Worm (Caenorhabditis elegans) whole organism, young adult: ENCODE results near the gene C14B9.3.

Source experiments
- madf-10 ChIP-seq: sonication (generic microtip); optimal IDR thresholded peaks from 2 replicates; lab custom pipeline; 2016; ENCODE audit warnings: mild to moderate bottlenecking, missing genetic modification characterization, missing compliant biosample characterization
- unc-62 ChIP-seq: fragments of 150-350 bp; optimal IDR thresholded peaks from 2 replicates; lab custom pipeline; 2014; ENCODE audit warnings: missing biosample characterization, missing genetic modification reagents, missing genetic modification characterization

ce11 chrIII:8080165-8080738, 28.3 kb upstream of the C14B9.3 start, which contains the start of the genes dcr-1 and apc-2:
- TF ChIP-seq unc-62 (GFP tag; lab: Kevin White, UChicago) = no peak
- no peak for TF ChIP-seq madf-10
